Fruit fly (Drosophila melanogaster) whole organism, adult: Measurements from ENCODE around the gene CG31957.

Experiments
- CG12768 ChIP-seq: fragments of 200-800 bp; sonication (Bioruptor generic); optimal IDR thresholded peaks from 2 replicates; lab custom pipeline; 2017; ENCODE audit warnings: missing biosample characterization, missing genetic modification characterization, mild to moderate bottlenecking, moderate library complexity, missing genetic modification reagents
- CG1620 ChIP-seq: fragments of 200-800 bp; sonication (Bioruptor generic); optimal IDR thresholded peaks from 2 replicates; lab custom pipeline; 2016; ENCODE audit warnings: missing biosample characterization, missing genetic modification characterization
- CG7101 ChIP-seq: fragments of 200-800 bp; sonication (Bioruptor generic); optimal IDR thresholded peaks from 2 replicates; lab custom pipeline; 2018; ENCODE audit warnings: missing biosample characterization, mild to moderate bottlenecking, missing genetic modification characterization, moderate library complexity

DNA sequence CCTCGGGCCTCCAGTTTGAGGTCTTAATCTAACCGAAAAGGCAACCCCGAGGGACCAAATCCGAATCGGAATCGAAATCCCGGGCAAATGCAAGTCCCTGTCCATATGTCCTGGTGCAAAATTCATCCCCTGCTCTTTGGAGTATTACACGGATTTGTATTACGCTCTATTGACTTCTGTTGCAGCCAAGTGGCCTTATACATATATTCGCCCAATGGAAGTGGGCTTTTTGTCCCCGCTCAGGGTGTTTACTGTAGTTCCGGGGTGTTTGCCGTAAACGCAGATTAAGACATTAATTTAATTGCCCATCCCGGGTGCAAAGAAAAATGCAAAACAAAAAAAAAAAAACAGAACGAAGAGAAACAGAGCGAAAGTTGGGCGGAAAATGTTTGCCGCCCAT is 25.7 kb downstream of the CG31957 start:
- no peak for TF ChIP-seq CG1620 (GFP tag; lab: Kevin White, UChicago)
- TF ChIP-seq CG7101, result no peak
- TF ChIP-seq CG12768 (GFP tag; lab: Kevin White, UChicago), result no peak
